Worm (Caenorhabditis elegans): ENCODE measurements around the gene R12G8.1.

Gene R12G8.1

ce11 chrV:17723142-17723781 lies 25.8 kb downstream of the R12G8.1 start:
- TF ChIP-seq lim-6 (tag; optimal IDR thresholded peaks at IDR 0.05) (no peak), elt-2 (tag; optimal IDR thresholded peaks at IDR 0.05) (peak; percentile 18)

- TF ChIP-seq ceh-2 (tag; optimal IDR thresholded peaks at IDR 0.05) (no peak), odd-2 (tag; optimal IDR thresholded peaks at IDR 0.05) (no peak)
Observed at ce11 chrV:17722553-17722952, 26.5 kb downstream of the R12G8.1 start.

ce11 chrV:17721709-17722108 lies 27.3 kb downstream of the R12G8.1 start:
- TF ChIP-seq ceh-2 (tag; optimal IDR thresholded peaks at IDR 0.05) = no peak
- peak; percentile 83 for TF ChIP-seq elt-2 (tag; optimal IDR thresholded peaks at IDR 0.05)

DNA sequence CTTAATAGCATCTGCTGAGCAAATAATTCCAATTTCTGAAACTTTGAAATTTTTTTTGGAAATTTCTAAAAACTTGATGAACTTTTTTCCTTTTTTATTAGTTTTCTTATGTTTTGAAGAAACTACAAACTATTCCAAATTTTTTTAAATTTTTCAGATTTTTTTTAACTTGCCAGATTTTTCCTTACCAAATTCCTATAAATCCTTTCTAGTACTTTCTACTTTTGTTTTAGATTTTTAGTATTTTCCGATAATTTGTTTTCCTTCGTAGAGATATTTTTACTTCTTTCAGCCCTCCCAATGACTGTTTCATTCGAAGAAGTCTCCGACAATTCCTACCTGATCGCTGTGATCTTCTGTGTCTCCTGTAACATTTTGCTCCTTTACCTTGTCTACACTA lies 30.4 kb downstream of the R12G8.1 start, which contains the start of gene str-77:
TSS of gene str-77 (plus strand) at position 301 of the 400 bp plus-strand sequence.
- TF ChIP-seq sox-4 (tag; optimal IDR thresholded peaks at IDR 0.05) (no peak), madf-2 (tag; optimal IDR thresholded peaks at IDR 0.05) (no peak), dve-1 (tag; optimal IDR thresholded peaks at IDR 0.05) (no peak), odd-2 (tag; optimal IDR thresholded peaks at IDR 0.05) (no peak), unc-3 (GFP tag; conservative IDR thresholded peaks at IDR 0.05) (no peak), unc-3 (tag; optimal IDR thresholded peaks at IDR 0.05) (no peak), K02D7.2 (tag; optimal IDR thresholded peaks at IDR 0.05) (no peak), F13H6.1 (tag; optimal IDR thresholded peaks at IDR 0.05) (no peak)

ce11 chrV:17714330-17714729 lies 34.7 kb downstream of the R12G8.1 start, which contains the start of gene twk-33:
Gene twk-33, minus strand, starts transcription at chrV:17714377.
- TF ChIP-seq pha-2 (tag; optimal IDR thresholded peaks at IDR 0.05) = no peak
- TF ChIP-seq elt-2 (tag; optimal IDR thresholded peaks at IDR 0.05) = peak; percentile 98

ce11 chrV:17712349-17712748 lies 36.7 kb downstream of the R12G8.1 start:
- no peak for TF ChIP-seq ahr-1 (tag; optimal IDR thresholded peaks at IDR 0.05)
- TF ChIP-seq mec-3 (tag; optimal IDR thresholded peaks at IDR 0.05; ENCODE audit: borderline replicate concordance) = no peak

DNA sequence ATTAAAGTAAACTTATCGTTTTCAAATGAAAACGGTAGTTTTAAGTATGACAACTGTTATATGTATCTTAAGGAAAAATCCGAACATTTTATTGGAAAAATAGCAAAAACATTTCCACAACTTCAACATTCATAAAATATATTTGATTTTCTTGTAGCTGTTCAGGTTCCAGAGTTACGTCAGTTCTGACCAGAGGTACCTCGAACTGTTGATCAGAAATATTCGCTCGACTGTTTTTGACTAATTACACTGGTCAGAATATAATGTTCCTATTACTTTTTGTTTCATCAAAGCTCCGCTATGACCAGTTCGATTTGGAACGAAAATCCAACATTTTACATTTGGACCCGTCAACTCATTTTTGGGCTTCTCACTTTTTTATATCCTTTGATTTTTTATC lies 42.0 kb downstream of the R12G8.1 start, which contains the start of gene srh-31:
TSS of gene srh-31 (plus strand) at position 301 of the 400 bp plus-strand sequence.
- TF ChIP-seq lin-11 (tag; optimal IDR thresholded peaks at IDR 0.05) (no peak), ahr-1 (tag; optimal IDR thresholded peaks at IDR 0.05) (no peak), sdc-2 (tag; optimal IDR thresholded peaks at IDR 0.05) (no peak), zip-5 (tag; optimal IDR thresholded peaks at IDR 0.05) (no peak), ceh-45 (GFP tag; IDR thresholded peaks at IDR 0.05) (no peak), hlh-6 (tag; optimal IDR thresholded peaks at IDR 0.05) (no peak), pag-3 (tag; optimal IDR thresholded peaks at IDR 0.05; ENCODE audit: borderline replicate concordance) (no peak), ceh-34 (tag; optimal IDR thresholded peaks at IDR 0.05) (no peak)

- no peak for TF ChIP-seq mec-3 (tag; optimal IDR thresholded peaks at IDR 0.05; ENCODE audit: borderline replicate concordance)
- TF ChIP-seq sox-2 (GFP tag; IDR thresholded peaks at IDR 0.05) = no peak
Observed at ce11 chrV:17706217-17706806, 42.7 kb downstream of the R12G8.1 start.

DNA sequence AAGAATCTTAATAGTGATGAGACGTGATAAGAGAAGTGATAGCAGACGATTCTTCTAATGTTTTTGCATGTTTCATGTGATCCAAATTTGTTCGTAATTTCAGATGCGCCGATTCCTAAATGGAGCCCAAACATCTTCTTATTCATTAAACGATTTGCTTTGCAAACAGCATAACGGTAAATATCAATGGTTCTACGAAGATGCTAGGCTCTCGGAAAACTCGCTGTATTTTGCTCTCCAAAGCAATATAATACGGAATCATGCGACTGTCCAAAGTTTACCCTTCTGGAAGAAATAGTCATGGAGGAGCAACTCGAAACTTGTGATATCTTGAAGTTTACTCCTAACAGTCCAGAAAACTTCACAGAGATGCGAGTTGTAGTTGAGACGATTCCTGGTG lies 43.2 kb downstream of the R12G8.1 start, which contains the start of gene W06D12.6:
TSS of gene W06D12.6 (plus strand) at position 301 of the 400 bp plus-strand sequence.
- TF ChIP-seq mec-3 (tag; optimal IDR thresholded peaks at IDR 0.05; ENCODE audit: borderline replicate concordance) (no peak), ama-1 (optimal IDR thresholded peaks at IDR 0.05) (no peak), hlh-13 (GFP tag; optimal IDR thresholded peaks at IDR 0.05) (no peak), lim-6 (tag; optimal IDR thresholded peaks at IDR 0.05) (no peak), tbx-7 (tag; optimal IDR thresholded peaks at IDR 0.05) (no peak), ceh-14 (tag; optimal IDR thresholded peaks at IDR 0.05) (no peak)
